Fruit fly (Drosophila melanogaster): Measurements from ENCODE around the gene CG45075.
A peak's percentile ranks its signal among the peaks of the same experiment; 100 is the strongest.

The CG45075 gene

DNA sequence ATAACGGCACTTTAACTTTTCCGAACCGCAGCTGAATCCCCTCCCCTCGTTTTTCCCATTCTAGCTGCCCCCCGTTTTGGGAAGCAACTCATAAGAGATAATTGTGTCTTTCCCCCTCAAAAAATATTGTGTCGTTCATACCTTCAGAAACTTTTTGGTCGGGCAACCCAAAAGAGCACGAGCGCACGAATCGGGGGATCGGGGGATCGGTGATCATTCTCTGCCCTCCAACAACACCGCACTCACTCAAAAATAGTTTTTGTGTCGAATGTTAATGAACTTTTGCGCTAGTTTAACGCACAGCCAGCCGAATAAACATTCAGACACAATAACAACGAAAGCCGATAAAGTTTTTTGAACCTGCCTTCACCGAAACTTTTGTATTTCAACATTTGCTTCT lies 847 bp upstream of the CG45075 start (continued):
- no peak for TF ChIP-seq cg (GFP tag; optimal IDR thresholded peaks at IDR 0.05)
- TF ChIP-seq ems (GFP tag; optimal IDR thresholded peaks at IDR 0.05) = no peak
- TF ChIP-seq CG2199 (GFP tag; IDR thresholded peaks at IDR 0.05) = 0 out of 3 replicates have a peak, but pooled peaks have one; percentile 41
- TF ChIP-seq maf-S (GFP tag; optimal IDR thresholded peaks at IDR 0.05) = no peak
- TF ChIP-seq CG2712 (tag; optimal IDR thresholded peaks at IDR 0.05) = no peak
- no peak for TF ChIP-seq crp (GFP tag; optimal IDR thresholded peaks at IDR 0.05)
- TF ChIP-seq tap (tag; optimal IDR thresholded peaks at IDR 0.05) = no peak
- TF ChIP-seq bbx (GFP tag; IDR thresholded peaks at IDR 0.05; ENCODE audit: partially characterized antibody) = no peak
- TF ChIP-seq Atf3 (GFP tag; optimal IDR thresholded peaks at IDR 0.05) = no peak
- TF ChIP-seq NFAT (GFP tag; IDR thresholded peaks at IDR 0.05) = no peak
- TF ChIP-seq CG17361 (GFP tag; IDR thresholded peaks at IDR 0.05) = no peak
- TF ChIP-seq CG4404 (GFP tag; IDR thresholded peaks at IDR 0.05) = no peak
- no peak for TF ChIP-seq pum (GFP tag; optimal IDR thresholded peaks at IDR 0.05)

DNA sequence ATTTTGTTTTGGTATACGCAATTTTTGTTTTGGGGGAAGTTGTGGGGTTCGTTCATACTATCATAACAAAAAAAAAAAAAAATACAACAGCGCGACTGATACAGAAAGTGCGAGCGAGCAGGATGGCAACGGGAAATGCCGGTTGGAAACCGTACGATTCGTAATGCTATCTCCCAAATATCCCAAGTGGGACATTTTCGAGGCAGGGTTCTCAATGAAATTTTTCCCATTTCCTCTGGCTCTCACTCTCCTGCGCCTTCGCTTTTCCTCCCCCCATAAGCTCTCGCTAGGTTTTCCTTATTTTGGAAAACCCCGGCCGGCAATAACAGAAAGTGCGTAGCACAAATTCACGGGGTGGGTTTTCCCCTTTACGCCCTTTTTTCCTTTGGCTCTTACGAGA lies 1.1 kb downstream of the CG45075 start:
- TF ChIP-seq CG5180 (GFP tag; optimal IDR thresholded peaks at IDR 0.05) = peak; percentile 58
- no peak for TF ChIP-seq CG43689 (GFP tag; IDR thresholded peaks at IDR 0.05)
- TF ChIP-seq vvl (GFP tag; IDR thresholded peaks at IDR 0.05) = 0 out of 2 replicates have a peak, but pooled peaks have one; percentile 14
- TF ChIP-seq CG17361 (GFP tag; IDR thresholded peaks at IDR 0.05) = no peak
- TF ChIP-seq CG33557 (GFP tag; optimal IDR thresholded peaks at IDR 0.05) = peak; percentile 12
- no peak for TF ChIP-seq bbx (GFP tag; IDR thresholded peaks at IDR 0.05; ENCODE audit: partially characterized antibody)
- peak; percentile 65 for TF ChIP-seq kni (GFP tag; optimal IDR thresholded peaks at IDR 0.05)
- 0 out of 2 replicates have a peak, but pooled peaks have one; percentile 24 for TF ChIP-seq CG32772 (GFP tag; IDR thresholded peaks at IDR 0.05)
- no peak for TF ChIP-seq crp (GFP tag; optimal IDR thresholded peaks at IDR 0.05)
- peak in 1 of 2 experiments; percentile 11 for TF ChIP-seq Trl (optimal IDR thresholded peaks at IDR 0.05)
- no peak for TF ChIP-seq Trl (GFP tag; optimal IDR thresholded peaks at IDR 0.05)
- TF ChIP-seq CG32767 (GFP tag; IDR thresholded peaks at IDR 0.05) = peak; percentile 65; the same call in 1 of the 2 replicates
- peak; percentile 64 for TF ChIP-seq phol (tag; optimal IDR thresholded peaks at IDR 0.05)
- peak; percentile 32; the same call in 1 of the 2 replicates for TF ChIP-seq onecut (GFP tag; IDR thresholded peaks at IDR 0.05)
- peak; percentile 62 for TF ChIP-seq abd-A (tag; optimal IDR thresholded peaks at IDR 0.05)
- no peak for TF ChIP-seq pfk (GFP tag; optimal IDR thresholded peaks at IDR 0.05)
- no peak for TF ChIP-seq Doc3 (GFP tag; IDR thresholded peaks at IDR 0.05; ENCODE audit: partially characterized antibody)
- peak; percentile 36; the same call in 1 of the 3 replicates for TF ChIP-seq ci (GFP tag; IDR thresholded peaks at IDR 0.05)
- TF ChIP-seq sob (GFP tag; IDR thresholded peaks at IDR 0.05) = no peak
- 0 out of 3 replicates have a peak, but pooled peaks have one; percentile 40 for TF ChIP-seq gce (GFP tag; IDR thresholded peaks at IDR 0.05)
- TF ChIP-seq Deaf1 (tag; optimal IDR thresholded peaks at IDR 0.05) = peak; percentile 9
- peak; percentile 34 for TF ChIP-seq CG10431 (GFP tag; optimal IDR thresholded peaks at IDR 0.05)
- TF ChIP-seq crol (GFP tag; IDR thresholded peaks at IDR 0.05) = peak; percentile 31; the same call in 1 of the 2 replicates
- TF ChIP-seq CG34376 (GFP tag; optimal IDR thresholded peaks at IDR 0.05) = peak; percentile 34
- peak; percentile 65; the same call in 1 of the 2 replicates for TF ChIP-seq seq (GFP tag; IDR thresholded peaks at IDR 0.05)
- TF ChIP-seq lab (GFP tag; optimal IDR thresholded peaks at IDR 0.05) = peak; percentile 20
- no peak for TF ChIP-seq aop (GFP tag; IDR thresholded peaks at IDR 0.05)
- no peak for TF ChIP-seq Scr (GFP tag; IDR thresholded peaks at IDR 0.05; ENCODE audit: partially characterized antibody)
- TF ChIP-seq CG18599 (GFP tag; optimal IDR thresholded peaks at IDR 0.05) = peak; percentile 25
- TF ChIP-seq CG13296 (GFP tag; optimal IDR thresholded peaks at IDR 0.05) = peak; percentile 33
- peak; percentile 39 for TF ChIP-seq nerfin-1 (tag; optimal IDR thresholded peaks at IDR 0.05)
- TF ChIP-seq Atf6 (GFP tag; IDR thresholded peaks at IDR 0.05) = 0 out of 2 replicates have a peak, but pooled peaks have one; percentile 14
- TF ChIP-seq pros (GFP tag; optimal IDR thresholded peaks at IDR 0.05) = peak; percentile 98
- peak; percentile 57 for TF ChIP-seq chm (GFP tag; IDR thresholded peaks at IDR 0.05)
- no peak for TF ChIP-seq fru (optimal IDR thresholded peaks at IDR 0.05)
- TF ChIP-seq gcm2 (GFP tag; optimal IDR thresholded peaks at IDR 0.05) = no peak
- TF ChIP-seq CG34422 (GFP tag; IDR thresholded peaks at IDR 0.05) = 0 out of 3 replicates have a peak, but pooled peaks have one; percentile 50
- TF ChIP-seq CkIIα-i1 (GFP tag; IDR thresholded peaks at IDR 0.05) = no peak
- TF ChIP-seq z (GFP tag; IDR thresholded peaks at IDR 0.05) = peak; percentile 73; the same call in 2 of the 3 replicates

Measured in whole organism, embryonic.